Worm (Caenorhabditis elegans): Measurements from ENCODE around the gene fbxa-190.

ce11 chrX:1412844-1413243 lies 41.0 kb downstream of the fbxa-190 start, which contains the start of gene srh-19:
- TF ChIP-seq gei-17 (GFP tag; optimal IDR thresholded peaks at IDR 0.05) (no peak), snpc-4 (GFP tag; optimal IDR thresholded peaks at IDR 0.05) (no peak), snpc-4 (tag; optimal IDR thresholded peaks at IDR 0.05) (no peak), B0019.2 (GFP tag; conservative IDR thresholded peaks at IDR 0.05) (no peak), C06A6.2 (GFP tag; conservative IDR thresholded peaks at IDR 0.05) (no peak), ama-1 (optimal IDR thresholded peaks at IDR 0.05) (no peak), ama-1 (GFP tag; optimal IDR thresholded peaks at IDR 0.05) (no peak), pha-4 (tag; optimal IDR thresholded peaks at IDR 0.05) (no peak), F52B5.7 (tag; optimal IDR thresholded peaks at IDR 0.05) (no peak), lin-26 (GFP tag; IDR thresholded peaks at IDR 0.05) (no peak)
